Worm (Caenorhabditis elegans) whole organism, late embryonic: ENCODE data around the gene ZK1086.2.

Experiments
- ama-1 ChIP-seq: fragments of 150-350 bp; optimal IDR thresholded peaks from 2 replicates; lab custom pipeline; 2014
- dve-1 ChIP-seq: sonication (generic microtip); optimal IDR thresholded peaks from 2 replicates; lab custom pipeline; 2017; ENCODE audit warnings: antibody characterized with exemption, mild to moderate bottlenecking, missing genetic modification characterization, missing compliant biosample characterization
- elt-2 ChIP-seq: sonication (generic microtip); optimal IDR thresholded peaks from 2 replicates; lab custom pipeline; 2016; ENCODE audit warnings: missing genetic modification reagents, missing genetic modification characterization, missing compliant biosample characterization
- eyg-1 ChIP-seq: sonication (generic microtip); optimal IDR thresholded peaks from 2 replicates; lab custom pipeline; 2016; ENCODE audit warnings: missing genotype, missing genetic modification characterization, missing compliant biosample characterization
- nfya-1 ChIP-seq: sonication (generic microtip); optimal IDR thresholded peaks from 2 replicates; lab custom pipeline; 2017; ENCODE audit warnings: missing genetic modification characterization, mild to moderate bottlenecking, missing compliant biosample characterization, antibody characterized with exemption, moderate library complexity
- nhr-11 ChIP-seq: fragments of 150-350 bp; optimal IDR thresholded peaks from 2 replicates; lab custom pipeline; 2014; ENCODE audit warnings: missing biosample characterization, missing genetic modification characterization
- pha-2 ChIP-seq: sonication (generic microtip); optimal IDR thresholded peaks from 2 replicates; lab custom pipeline; 2017; ENCODE audit warnings: mild to moderate bottlenecking, missing genetic modification characterization, missing compliant biosample characterization
- pha-4 ChIP-seq: fragments of 150-350 bp; optimal IDR thresholded peaks from 2 replicates; lab custom pipeline; 2018; ENCODE audit warnings: missing biosample characterization, missing genetic modification reagents, missing genetic modification characterization
- sox-2 ChIP-seq: fragments of 200-800 bp; sonication (Bioruptor generic); IDR thresholded peaks from 2 replicates; pipeline ENCODE4 v1.3.6; 2022; ENCODE audit warnings: missing genetic modification reagents, missing genetic modification characterization, missing compliant biosample characterization
- tbx-2 ChIP-seq: sonication (generic microtip); optimal IDR thresholded peaks from 2 replicates; lab custom pipeline; 2016; ENCODE audit warnings: missing genetic modification characterization, missing compliant biosample characterization

DNA sequence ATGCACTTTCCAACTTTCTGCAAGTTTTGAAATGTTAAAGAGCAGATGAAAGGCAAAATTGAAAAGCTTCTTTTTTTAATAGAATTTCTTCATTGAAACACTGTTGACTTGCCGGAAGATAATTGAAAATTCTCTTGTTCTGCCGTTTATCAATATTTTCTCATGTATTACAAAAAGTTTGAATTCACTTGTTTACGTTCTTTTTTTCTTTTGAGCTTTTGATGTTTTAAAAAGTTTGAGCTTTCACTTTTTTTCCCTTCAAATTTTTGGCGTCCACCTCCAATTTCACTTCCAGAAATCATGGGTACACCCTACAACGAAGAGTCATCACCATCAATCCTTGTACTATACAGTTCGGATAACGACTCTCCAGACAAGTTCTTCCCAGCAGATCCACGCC lies 40.7 kb upstream of the ZK1086.2 start, which contains the start of gene F19D8.2:
- TF ChIP-seq nhr-11 (tag; lab: Kevin White, UChicago) (no peak), sox-2 (GFP tag; lab: Robert Waterston, UW) (no peak), nfya-1 (tag; lab: Kevin White, UChicago) (no peak), ama-1 (lab: Kevin White, UChicago) (no peak), elt-2 (no peak), tbx-2 (tag; lab: Kevin White, UChicago) (no peak), pha-4 (tag; lab: Kevin White, UChicago) (no peak), eyg-1 (tag; lab: Kevin White, UChicago) (no peak), dve-1 (tag; lab: Kevin White, UChicago) (no peak), pha-2 (tag; lab: Kevin White, UChicago) (no peak)
